Fruit fly (Drosophila melanogaster) whole organism, adult: ENCODE measurements around the gene PIG-C.

Source experiments
- CG12768 ChIP-seq: fragments of 200-800 bp; sonication (Bioruptor generic); optimal IDR thresholded peaks from 2 replicates; lab custom pipeline; 2017; ENCODE audit warnings: missing biosample characterization, missing genetic modification characterization, mild to moderate bottlenecking, moderate library complexity, missing genetic modification reagents
- CG14711 ChIP-seq: fragments of 200-800 bp; sonication (Bioruptor generic); optimal IDR thresholded peaks from 2 replicates; lab custom pipeline; 2018; ENCODE audit warnings: missing biosample characterization, mild to moderate bottlenecking, missing genetic modification characterization, moderate library complexity
- CG1620 ChIP-seq: fragments of 200-800 bp; sonication (Bioruptor generic); optimal IDR thresholded peaks from 2 replicates; lab custom pipeline; 2016; ENCODE audit warnings: missing biosample characterization, missing genetic modification characterization
- CG33017 ChIP-seq: fragments of 200-800 bp; sonication (Bioruptor generic); optimal IDR thresholded peaks from 2 replicates; lab custom pipeline; 2018; ENCODE audit warnings: missing biosample characterization, mild to moderate bottlenecking, missing genetic modification characterization, moderate library complexity
- CG5204 ChIP-seq: fragments of 200-800 bp; sonication (Bioruptor generic); optimal IDR thresholded peaks from 2 replicates; lab custom pipeline; 2016; ENCODE audit warnings: missing biosample characterization, missing genetic modification characterization
- CG7045 ChIP-seq: fragments of 200-800 bp; sonication (Bioruptor generic); optimal IDR thresholded peaks from 2 replicates; lab custom pipeline; 2017; ENCODE audit warnings: missing biosample characterization, mild to moderate bottlenecking, missing genetic modification characterization
- Clk ChIP-seq: fragments of 200-800 bp; sonication (Bioruptor generic); optimal IDR thresholded peaks from 2 replicates; lab custom pipeline; 2017; ENCODE audit warnings: missing biosample characterization, missing genetic modification characterization
- Hr96 ChIP-seq: fragments of 200-800 bp; sonication (Bioruptor generic); optimal IDR thresholded peaks from 2 replicates; lab custom pipeline; 2016; ENCODE audit warnings: missing biosample characterization, missing genetic modification characterization
- Mnt ChIP-seq: fragments of 200-800 bp; sonication (Bioruptor generic); optimal IDR thresholded peaks from 2 replicates; lab custom pipeline; 2016; ENCODE audit warnings: missing biosample characterization, mild to moderate bottlenecking, missing genetic modification characterization
- cic ChIP-seq: fragments of 200-800 bp; sonication (Bioruptor generic); optimal IDR thresholded peaks from 2 replicates; lab custom pipeline; 2017; ENCODE audit warnings: missing biosample characterization, mild to moderate bottlenecking, missing genetic modification characterization, moderate library complexity
- cnc ChIP-seq, 2 experiments: fragments of >200 bp; optimal IDR thresholded peaks; 2 replicates each; lab custom pipeline; 2017
- kay ChIP-seq: fragments of 200-800 bp; sonication (Bioruptor generic); peaks from one replicate; lab custom pipeline; 2016; ENCODE audit warnings: missing biosample characterization, missing genetic modification characterization, borderline replicate concordance
- ovo ChIP-seq: fragments of 200-800 bp; sonication (Bioruptor generic); optimal IDR thresholded peaks from 2 replicates; lab custom pipeline; 2016; ENCODE audit warnings: missing biosample characterization, missing genetic modification characterization
- toe ChIP-seq: fragments of 200-800 bp; sonication (Bioruptor generic); optimal IDR thresholded peaks from 2 replicates; lab custom pipeline; 2016; ENCODE audit warnings: missing biosample characterization, missing genetic modification characterization

DNA sequence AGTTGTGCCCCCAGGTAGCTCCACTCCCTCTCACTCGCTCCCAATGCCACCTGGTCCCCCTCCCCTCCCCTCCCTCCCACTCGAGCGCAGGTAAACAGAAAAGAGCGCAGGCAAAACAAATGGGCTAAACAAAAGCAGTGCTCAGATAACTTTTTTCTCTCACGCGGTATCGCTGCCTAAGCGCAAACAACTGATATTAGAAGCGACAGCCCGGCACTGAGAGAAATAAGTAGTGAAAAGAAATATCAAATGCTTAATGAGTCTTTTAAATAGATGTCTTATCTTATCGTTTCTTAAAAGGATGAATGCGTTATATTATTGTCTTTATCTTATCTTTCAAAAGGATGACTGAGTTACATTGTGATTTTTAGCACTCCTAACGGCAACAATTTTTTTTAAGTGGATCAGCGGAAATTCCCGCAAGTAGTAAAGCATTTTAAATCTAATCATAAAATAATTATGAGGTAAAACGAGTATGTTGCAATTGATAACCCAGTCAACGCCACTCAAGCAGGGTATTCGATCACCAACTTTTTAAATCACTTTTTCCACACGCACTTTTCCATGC, 17.8 kb downstream of the PIG-C start:
- TF ChIP-seq CG33017 (tag; lab: Kevin White, UChicago) (peak; percentile 80), ovo (GFP tag; lab: Kevin White, UChicago) (no peak), CG1620 (GFP tag; lab: Kevin White, UChicago) (no peak), Mnt (peak; percentile 22), kay (GFP tag; lab: Kevin White, UChicago) (peak; percentile 78), CG7045 (GFP tag; lab: Kevin White, UChicago) (peak; percentile 82), cnc (optimal IDR thresholded peaks at IDR 0.05; lab: Kevin White, UChicago) (no peak), toe (GFP tag; lab: Kevin White, UChicago) (peak; percentile 57), Hr96 (GFP tag; lab: Kevin White, UChicago) (peak; percentile 69), cic (GFP tag; lab: Kevin White, UChicago) (peak; percentile 59), CG14711 (tag; lab: Kevin White, UChicago) (peak; percentile 69), CG12768 (GFP tag; lab: Kevin White, UChicago) (peak; percentile 49), Clk (GFP tag; lab: Kevin White, UChicago) (peak; percentile 23), CG5204 (GFP tag; lab: Kevin White, UChicago) (peak; percentile 71)
